Fruit fly (Drosophila melanogaster): ENCODE results near the gene CG3552.
A peak's percentile ranks its signal among the peaks of the same experiment; 100 is the strongest.

The CG3552 gene

DNA sequence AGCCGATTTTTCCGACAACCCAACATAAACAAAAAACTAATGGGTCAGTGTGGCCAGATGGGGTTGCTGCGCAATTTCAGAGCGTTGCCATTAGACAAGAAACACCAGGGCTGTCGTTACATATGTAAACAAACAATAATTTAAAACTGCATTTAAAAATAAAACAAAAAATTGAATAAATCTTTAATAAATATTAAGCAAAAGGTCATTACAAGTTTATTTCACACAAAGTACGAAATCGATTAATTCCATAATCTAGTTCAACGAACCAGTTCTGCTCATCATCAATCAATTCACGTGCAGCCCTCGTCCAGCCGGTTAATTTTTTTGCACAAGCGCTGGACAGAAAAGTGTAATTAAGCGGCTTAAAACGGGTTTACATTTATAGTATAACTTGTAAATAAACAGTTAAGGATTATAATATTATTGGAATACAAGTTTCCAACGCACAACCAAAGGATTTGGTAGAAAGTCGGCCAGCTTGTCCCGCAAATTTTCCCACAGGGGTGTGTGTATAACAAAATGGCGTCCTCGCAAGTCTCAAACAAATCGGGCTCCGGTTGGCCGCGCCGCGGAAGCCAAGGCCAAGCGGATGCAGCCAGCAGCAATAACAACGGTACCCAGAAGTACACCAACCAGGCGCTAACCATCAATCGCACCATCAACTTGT is 45.2 kb upstream of the CG3552 start, which contains the start of the genes CG4022 and Cpsf5 (continued):
- TF ChIP-seq CG14860 (GFP tag; IDR thresholded peaks at IDR 0.05; ENCODE audit: partially characterized antibody) (no peak), slp2 (GFP tag; optimal IDR thresholded peaks at IDR 0.05) (peak; percentile 46), wor (GFP tag; IDR thresholded peaks at IDR 0.05) (peak; percentile 65), Taf1 (GFP tag; IDR thresholded peaks at IDR 0.05) (peak; percentile 68), GATAe (GFP tag; conservative IDR thresholded peaks at IDR 0.05) (no peak), Lhr (GFP tag; optimal IDR thresholded peaks at IDR 0.05) (peak; percentile 80), tap (tag; optimal IDR thresholded peaks at IDR 0.05) (peak; percentile 81), CG10431 (GFP tag; optimal IDR thresholded peaks at IDR 0.05) (peak; percentile 81), Gug (GFP tag; IDR thresholded peaks at IDR 0.05) (peak; percentile 58; the same call in 3 of the 4 replicates), CG13775 (GFP tag; optimal IDR thresholded peaks at IDR 0.05) (peak; percentile 87), CG5953 (GFP tag; IDR thresholded peaks at IDR 0.05) (peak; percentile 1; the same call in 1 of the 2 replicates), vnd (GFP tag; IDR thresholded peaks at IDR 0.05; ENCODE audit: partially characterized antibody) (no peak), Ets65A (GFP tag) (peak; percentile 90), exex (tag; optimal IDR thresholded peaks at IDR 0.05) (peak; percentile 77), Dll (GFP tag; IDR thresholded peaks at IDR 0.05; ENCODE audit: partially characterized antibody) (peak; percentile 50), nom (GFP tag; optimal IDR thresholded peaks at IDR 0.05) (peak; percentile 28), pzg (GFP tag; optimal IDR thresholded peaks at IDR 0.05) (peak; percentile 82), Abd-B (GFP tag; optimal IDR thresholded peaks at IDR 0.05) (peak; percentile 86), CG6765 (GFP tag; optimal IDR thresholded peaks at IDR 0.05) (no peak), nau (GFP tag; optimal IDR thresholded peaks at IDR 0.05) (peak; percentile 36), abd-A (tag; optimal IDR thresholded peaks at IDR 0.05) (peak; percentile 97), CG13287 (GFP tag; IDR thresholded peaks at IDR 0.05; ENCODE audit: partially characterized antibody) (peak; percentile 68), CG14965 (GFP tag; optimal IDR thresholded peaks at IDR 0.05; ENCODE audit: borderline replicate concordance) (no peak), Kr (GFP tag; optimal IDR thresholded peaks at IDR 0.05) (no peak), Mes4 (GFP tag; optimal IDR thresholded peaks at IDR 0.05) (peak; percentile 32), gt (GFP tag; IDR thresholded peaks at IDR 0.05) (peak; percentile 40; the same call in 1 of the 2 replicates), ara (GFP tag; IDR thresholded peaks at IDR 0.05) (peak; percentile 87), al (GFP tag; IDR thresholded peaks at IDR 0.05) (peak; percentile 79), CG32532 (GFP tag; IDR thresholded peaks at IDR 0.05) (peak; percentile 91), Hr3 (GFP tag; optimal IDR thresholded peaks at IDR 0.05) (peak; percentile 75), E2f2 (GFP tag; IDR thresholded peaks at IDR 0.05) (peak; percentile 70), kni (GFP tag; optimal IDR thresholded peaks at IDR 0.05) (peak; percentile 93), CG1529 (GFP tag; optimal IDR thresholded peaks at IDR 0.05) (peak; percentile 76), slou (GFP tag; optimal IDR thresholded peaks at IDR 0.05) (peak; percentile 51), mam (GFP tag; optimal IDR thresholded peaks at IDR 0.05) (peak; percentile 73), CG7357 (GFP tag; IDR thresholded peaks at IDR 0.05) (0 out of 3 replicates have a peak, but pooled peaks have one; percentile 55), Atf-2 (GFP tag; optimal IDR thresholded peaks at IDR 0.05) (no peak), yki (optimal IDR thresholded peaks at IDR 0.05) (no peak), Tbp (GFP tag; optimal IDR thresholded peaks at IDR 0.05) (no peak), ems (GFP tag; optimal IDR thresholded peaks at IDR 0.05) (peak; percentile 70), CG15073 (GFP tag; optimal IDR thresholded peaks at IDR 0.05) (no peak), CG8944 (GFP tag; optimal IDR thresholded peaks at IDR 0.05) (peak; percentile 3), CG1832 (GFP tag; optimal IDR thresholded peaks at IDR 0.05) (no peak), gro (GFP tag; optimal IDR thresholded peaks at IDR 0.05) (peak; percentile 23), bsh (GFP tag; optimal IDR thresholded peaks at IDR 0.05) (peak in 1 of 2 experiments; percentile 87), CG6854 (GFP tag; optimal IDR thresholded peaks at IDR 0.05) (no peak), Side (GFP tag; optimal IDR thresholded peaks at IDR 0.05) (peak; percentile 34), sqz (GFP tag; optimal IDR thresholded peaks at IDR 0.05) (peak; percentile 84), Blimp-1 (GFP tag; optimal IDR thresholded peaks at IDR 0.05) (peak; percentile 79), sug (tag; optimal IDR thresholded peaks at IDR 0.05) (peak; percentile 89)

All from whole organism, embryonic.